Fruit fly (Drosophila melanogaster) whole organism, embryonic: Measurements from ENCODE around the gene CG2540.

Experiments
- Adf1 ChIP-seq: fragments of 200-800 bp; sonication (Bioruptor generic); IDR thresholded peaks from 2 replicates; pipeline ENCODE4 v1.3.6; 2022; ENCODE audit warnings: missing biosample characterization, missing genetic modification characterization
- Bgb ChIP-seq: fragments of 200-800 bp; sonication (Bioruptor generic); IDR thresholded peaks from 2 replicates; pipeline ENCODE4 v1.3.6; 2022; ENCODE audit warnings: missing biosample characterization, missing genetic modification characterization; ENCODE audit not compliant: partially characterized antibody
- CG10147 ChIP-seq: fragments of 200-800 bp; sonication (Bioruptor generic); optimal IDR thresholded peaks from 2 replicates; lab custom pipeline; 2019; ENCODE audit warnings: missing biosample characterization, mild to moderate bottlenecking, missing genetic modification characterization, moderate library complexity
- CG10431 ChIP-seq: fragments of 200-800 bp; sonication (Bioruptor generic); optimal IDR thresholded peaks from 3 replicates; lab custom pipeline; 2018; ENCODE audit warnings: missing biosample characterization, mild to moderate bottlenecking, missing genetic modification characterization
- CG10543 ChIP-seq: fragments of 200-800 bp; sonication (Bioruptor generic); optimal IDR thresholded peaks from 3 replicates; lab custom pipeline; 2017; ENCODE audit warnings: missing biosample characterization, mild to moderate bottlenecking, missing genetic modification characterization, moderate library complexity
- CG10565 ChIP-seq: fragments of 200-800 bp; sonication (Bioruptor generic); optimal IDR thresholded peaks from 3 replicates; lab custom pipeline; 2016; ENCODE audit warnings: missing biosample characterization, mild to moderate bottlenecking, missing genetic modification characterization
- CG11085 ChIP-seq: fragments of 200-800 bp; sonication (Bioruptor generic); IDR thresholded peaks from 2 replicates; pipeline ENCODE4 v1.3.6; 2022; ENCODE audit warnings: missing biosample characterization, missing genetic modification characterization
- CG11560 ChIP-seq: fragments of 200-800 bp; sonication (Bioruptor generic); IDR thresholded peaks from 3 replicates; pipeline ENCODE4 v1.3.6; 2022; ENCODE audit warnings: missing biosample characterization, missing genetic modification characterization
- CG12104 ChIP-seq: fragments of 200-800 bp; sonication (Bioruptor generic); optimal IDR thresholded peaks from 3 replicates; lab custom pipeline; 2016; ENCODE audit warnings: missing biosample characterization, missing genetic modification characterization
- CG12219 ChIP-seq: fragments of 200-800 bp; sonication (Bioruptor generic); optimal IDR thresholded peaks from 3 replicates; lab custom pipeline; 2018; ENCODE audit warnings: missing biosample characterization, mild to moderate bottlenecking, missing genetic modification characterization
- CG2678 ChIP-seq: fragments of 200-800 bp; sonication (Bioruptor generic); optimal IDR thresholded peaks from 3 replicates; lab custom pipeline; 2019; ENCODE audit warnings: missing biosample characterization, mild to moderate bottlenecking, missing genetic modification characterization, moderate library complexity
- CG30403 ChIP-seq: fragments of 200-800 bp; sonication (Bioruptor generic); optimal IDR thresholded peaks from 3 replicates; lab custom pipeline; 2016; ENCODE audit warnings: missing biosample characterization, missing genetic modification characterization
- CG3726 ChIP-seq: fragments of 200-800 bp; sonication (Bioruptor generic); IDR thresholded peaks from 3 replicates; pipeline ENCODE4, ENCODE4 v1.3.6; 2022; ENCODE audit warnings: missing biosample characterization, missing genetic modification characterization
- CG5953 ChIP-seq: fragments of 200-800 bp; sonication (Bioruptor generic); IDR thresholded peaks from 2 replicates; pipeline ENCODE4 v1.3.6; 2022; ENCODE audit warnings: missing biosample characterization, missing genetic modification characterization
- CG6813 ChIP-seq: fragments of 200-800 bp; sonication (Bioruptor generic); optimal IDR thresholded peaks from 2 replicates; lab custom pipeline; 2017; ENCODE audit warnings: missing biosample characterization, missing genetic modification characterization, mild to moderate bottlenecking, moderate library complexity, missing genetic modification reagents
- CG7839 ChIP-seq: fragments of 200-800 bp; sonication (Bioruptor generic); optimal IDR thresholded peaks from 3 replicates; lab custom pipeline; 2018; ENCODE audit warnings: missing biosample characterization, mild to moderate bottlenecking, missing genetic modification characterization, moderate library complexity
- CG8290 ChIP-seq, 3 experiments: fragments of 200-800 bp; sonication (Bioruptor generic); optimal IDR thresholded peaks; 2 replicates each; lab custom pipeline; 2016 to 2019; ENCODE audit warnings: missing biosample characterization in 3 of 3, missing genetic modification characterization in 3 of 3, mild to moderate bottlenecking in 2 of 3, moderate library complexity in 1 of 3
- CG9609 ChIP-seq: fragments of 200-800 bp; sonication (Bioruptor generic); optimal IDR thresholded peaks from 3 replicates; lab custom pipeline; 2016; ENCODE audit warnings: missing biosample characterization, missing genetic modification characterization
- CoRest ChIP-seq: fragments of 200-800 bp; sonication (Bioruptor generic); optimal IDR thresholded peaks from 3 replicates; lab custom pipeline; 2018; ENCODE audit warnings: missing biosample characterization, mild to moderate bottlenecking, missing genetic modification characterization, moderate library complexity
- Dip2 ChIP-seq: fragments of 200-800 bp; sonication (Bioruptor generic); IDR thresholded peaks from 2 replicates; pipeline ENCODE4 v1.3.6; 2022; ENCODE audit warnings: missing biosample characterization, missing genetic modification characterization
- Ets65A ChIP-seq: fragments of 200-800 bp; sonication (Bioruptor generic); peaks from one replicate; lab custom pipeline; 2016; ENCODE audit warnings: missing biosample characterization, missing genetic modification characterization
- HLHmδ ChIP-seq: fragments of 200-800 bp; sonication (Bioruptor generic); optimal IDR thresholded peaks from 2 replicates; lab custom pipeline; 2018; ENCODE audit warnings: missing biosample characterization, mild to moderate bottlenecking, missing genetic modification characterization, moderate library complexity
- Hr3 ChIP-seq: fragments of 200-800 bp; sonication (Bioruptor generic); optimal IDR thresholded peaks from 3 replicates; lab custom pipeline; 2016; ENCODE audit warnings: missing biosample characterization, missing genetic modification characterization
- Hr78 ChIP-seq, 2 experiments: fragments of 200-800 bp in 1 of 2; fragments of >200 bp in 1 of 2; sonication (Bioruptor generic) in 1 of 2; optimal IDR thresholded peaks; 2 replicates each; lab custom pipeline; 2017 to 2019; ENCODE audit warnings: missing biosample characterization in 2 of 2, missing genetic modification characterization in 2 of 2, mild to moderate bottlenecking in 1 of 2, moderate library complexity in 1 of 2
- NK7.1 ChIP-seq: fragments of 200-800 bp; sonication (Bioruptor generic); optimal IDR thresholded peaks from 3 replicates; lab custom pipeline; 2016; ENCODE audit warnings: missing biosample characterization, missing genetic modification characterization
- Sox102F ChIP-seq: fragments of 200-800 bp; sonication (Bioruptor generic); optimal IDR thresholded peaks from 2 replicates; lab custom pipeline; 2018; ENCODE audit warnings: missing biosample characterization, mild to moderate bottlenecking, missing genetic modification characterization, moderate library complexity
- bigmax ChIP-seq: fragments of 200-800 bp; sonication (Bioruptor generic); optimal IDR thresholded peaks from 2 replicates; lab custom pipeline; 2018; ENCODE audit warnings: missing biosample characterization, mild to moderate bottlenecking, missing genetic modification characterization
- cg ChIP-seq: fragments of 200-800 bp; sonication (Bioruptor generic); optimal IDR thresholded peaks from 3 replicates; lab custom pipeline; 2019; ENCODE audit warnings: missing biosample characterization, mild to moderate bottlenecking, missing genetic modification characterization, moderate library complexity
- ci ChIP-seq: fragments of 200-800 bp; sonication (Bioruptor generic); IDR thresholded peaks from 3 replicates; pipeline ENCODE4 v1.3.6; 2022; ENCODE audit warnings: missing biosample characterization, missing genetic modification characterization
- eve ChIP-seq, 2 experiments: fragments of >200 bp; optimal IDR thresholded peaks; 2 replicates each; lab custom pipeline; 2017; ENCODE audit warnings: missing biosample characterization in 2 of 2, missing genetic modification characterization in 2 of 2
- exex ChIP-seq: fragments of 200-800 bp; sonication (Bioruptor generic); optimal IDR thresholded peaks from 4 replicates; lab custom pipeline; 2018; ENCODE audit warnings: missing biosample characterization, mild to moderate bottlenecking, missing genetic modification characterization, moderate library complexity
- ftz-f1 ChIP-seq: fragments of 200-800 bp; sonication (Bioruptor generic); optimal IDR thresholded peaks from 2 replicates; lab custom pipeline; 2016; ENCODE audit warnings: missing biosample characterization, missing genetic modification characterization
- fu2 ChIP-seq: fragments of 200-800 bp; sonication (Bioruptor generic); optimal IDR thresholded peaks from 2 replicates; lab custom pipeline; 2016; ENCODE audit warnings: missing biosample characterization, missing genetic modification characterization
- gem ChIP-seq: fragments of 200-800 bp; sonication (Bioruptor generic); optimal IDR thresholded peaks from 2 replicates; lab custom pipeline; 2019; ENCODE audit warnings: missing biosample characterization, mild to moderate bottlenecking, missing genetic modification characterization, moderate library complexity
- grau ChIP-seq: fragments of 200-800 bp; optimal IDR thresholded peaks from 3 replicates; lab custom pipeline; 2019; ENCODE audit warnings: missing biosample characterization, mild to moderate bottlenecking, missing genetic modification characterization, moderate library complexity
- grn ChIP-seq: fragments of 200-800 bp; sonication (Bioruptor generic); optimal IDR thresholded peaks from 3 replicates; lab custom pipeline; 2017; ENCODE audit warnings: missing biosample characterization, missing genetic modification characterization
- lab ChIP-seq: fragments of 200-800 bp; sonication (Bioruptor generic); optimal IDR thresholded peaks from 3 replicates; lab custom pipeline; 2017; ENCODE audit warnings: missing biosample characterization, missing genetic modification characterization, mild to moderate bottlenecking, moderate library complexity, missing genetic modification reagents
- nerfin-1 ChIP-seq: fragments of 200-800 bp; sonication (Bioruptor generic); optimal IDR thresholded peaks from 3 replicates; lab custom pipeline; 2019; ENCODE audit warnings: missing biosample characterization, mild to moderate bottlenecking, missing genetic modification characterization, moderate library complexity
- pho ChIP-seq: fragments of 200-800 bp; sonication (Bioruptor generic); optimal IDR thresholded peaks from 2 replicates; lab custom pipeline; 2016; ENCODE audit warnings: missing biosample characterization, missing genetic modification characterization
- psq ChIP-seq: fragments of 200-800 bp; sonication (Bioruptor generic); optimal IDR thresholded peaks from 2 replicates; lab custom pipeline; 2017; ENCODE audit warnings: missing biosample characterization, missing genetic modification characterization
- row ChIP-seq: fragments of 200-800 bp; sonication (Bioruptor generic); IDR thresholded peaks from 3 replicates; pipeline ENCODE4 v1.3.6; 2022; ENCODE audit warnings: missing biosample characterization, missing genetic modification characterization
- sens-2 ChIP-seq: fragments of 200-800 bp; sonication (Bioruptor generic); IDR thresholded peaks from 2 replicates; pipeline ENCODE4 v1.3.6; 2022; ENCODE audit warnings: missing biosample characterization, missing genetic modification characterization
- sr ChIP-seq: fragments of 200-800 bp; sonication (Bioruptor generic); IDR thresholded peaks from 3 replicates; pipeline ENCODE4 v1.3.6; 2022; ENCODE audit warnings: missing biosample characterization, missing genetic modification characterization
- sug ChIP-seq: fragments of 200-800 bp; optimal IDR thresholded peaks from 2 replicates; lab custom pipeline; 2019; ENCODE audit warnings: missing biosample characterization, mild to moderate bottlenecking, missing genetic modification characterization, moderate library complexity
- tll ChIP-seq, 2 experiments: fragments of 200-800 bp in 1 of 2; fragments of >200 bp in 1 of 2; sonication (Bioruptor generic) in 1 of 2; optimal IDR thresholded peaks; 2 replicates each; lab custom pipeline; 2017 to 2019; ENCODE audit warnings: missing biosample characterization in 2 of 2, missing genetic modification characterization in 2 of 2, mild to moderate bottlenecking in 1 of 2, moderate library complexity in 1 of 2
- tup ChIP-seq: fragments of 200-800 bp; sonication (Bioruptor generic); optimal IDR thresholded peaks from 2 replicates; lab custom pipeline; 2016; ENCODE audit warnings: missing biosample characterization, mild to moderate bottlenecking, missing genetic modification characterization, moderate library complexity

The CG2540 gene

DNA sequence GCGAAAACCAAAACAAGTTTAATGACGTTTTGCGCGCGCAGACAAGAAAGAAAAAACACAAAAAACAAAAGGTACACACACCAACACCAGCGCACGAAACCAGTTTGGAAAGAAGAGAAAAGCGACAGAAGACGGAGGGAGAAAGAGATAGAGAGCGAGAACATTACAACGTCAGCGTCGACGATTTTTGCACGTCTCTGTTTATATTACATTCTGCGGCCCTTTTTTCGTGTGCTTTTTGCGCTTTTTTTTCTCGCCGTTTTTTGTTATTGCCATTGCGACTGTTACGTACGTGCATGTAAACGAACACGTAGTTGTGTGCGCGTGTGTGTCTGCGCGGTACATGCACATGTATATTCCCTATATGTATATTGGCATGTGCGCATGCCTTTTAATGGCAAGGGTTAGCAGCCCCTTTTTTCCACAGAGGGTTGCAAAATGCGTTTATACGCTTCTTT is 49.6 kb upstream of the CG2540 start (continued):
- no peak for TF ChIP-seq sr (GFP tag; lab: Robert Waterston, UW)

dm6 chrX:12580498-12581304 is 49.0 kb upstream of the CG2540 start:
- TF ChIP-seq Bgb (GFP tag; lab: Robert Waterston, UW) (peak; percentile 22; the same call in 1 of the 2 replicates), row (GFP tag; lab: Robert Waterston, UW) (peak; percentile 28; the same call in 1 of the 3 replicates), sens-2 (GFP tag; lab: Robert Waterston, UW) (peak; percentile 78), CG9609 (no peak), psq (GFP tag; lab: Kevin White, UChicago) (no peak), exex (tag; lab: Kevin White, UChicago) (peak; percentile 50), CoRest (tag; lab: Kevin White, UChicago) (peak; percentile 14), tll (GFP tag; optimal IDR thresholded peaks at IDR 0.05; lab: Kevin White, UChicago) (no peak), CG10543 (GFP tag; lab: Kevin White, UChicago) (no peak), grn (GFP tag; lab: Kevin White, UChicago) (peak; percentile 86), CG11085 (no peak), CG7839 (tag; lab: Kevin White, UChicago) (peak; percentile 18), gem (tag; lab: Kevin White, UChicago) (peak; percentile 34), bigmax (GFP tag; lab: Kevin White, UChicago) (no peak), NK7.1 (GFP tag; lab: Kevin White, UChicago) (no peak), CG5953 (GFP tag; lab: Robert Waterston, UW) (no peak), CG10565 (GFP tag; lab: Kevin White, UChicago) (no peak), CG30403 (GFP tag; lab: Kevin White, UChicago) (peak; percentile 1), CG3726 (GFP tag; lab: Robert Waterston, UW) (no peak), CG8290 (GFP tag; optimal IDR thresholded peaks at IDR 0.05; lab: Kevin White, UChicago) (no peak), CG8290 (tag; optimal IDR thresholded peaks at IDR 0.05; lab: Kevin White, UChicago) (peak in 1 of 2 experiments; percentile 33), Hr78 (GFP tag; optimal IDR thresholded peaks at IDR 0.05; lab: Kevin White, UChicago) (no peak), tup (no peak), CG10147 (no peak), Adf1 (GFP tag; lab: Robert Waterston, UW) (no peak), ci (GFP tag; lab: Robert Waterston, UW) (peak; percentile 36; the same call in 1 of the 3 replicates), lab (peak; percentile 3), CG6813 (no peak), CG12104 (GFP tag; lab: Kevin White, UChicago) (peak; percentile 4), fu2 (GFP tag; lab: Kevin White, UChicago) (no peak), HLHmδ (GFP tag; lab: Kevin White, UChicago) (no peak), Ets65A (peak; percentile 45), cg (GFP tag; lab: Kevin White, UChicago) (peak; percentile 66), Hr3 (GFP tag; lab: Kevin White, UChicago) (peak; percentile 12), ftz-f1 (peak; percentile 14), Dip2 (GFP tag; lab: Robert Waterston, UW) (no peak), CG2678 (tag; lab: Kevin White, UChicago) (peak; percentile 49), CG10431 (GFP tag; lab: Kevin White, UChicago) (peak; percentile 74), grau (tag; lab: Kevin White, UChicago) (peak; percentile 57), CG12219 (GFP tag; lab: Kevin White, UChicago) (no peak), CG11560 (tag; lab: Robert Waterston, UW) (no peak), sug (peak; percentile 31), Sox102F (GFP tag; lab: Kevin White, UChicago) (peak; percentile 4), pho (GFP tag; lab: Kevin White, UChicago) (peak; percentile 2), nerfin-1 (tag; lab: Kevin White, UChicago) (peak; percentile 43), eve (GFP tag; optimal IDR thresholded peaks at IDR 0.05; lab: Kevin White, UChicago) (no peak)
